Worm (Caenorhabditis elegans) whole organism, L2 larva: Measurements from ENCODE around the gene lips-8.

Source experiments
- ama-1 ChIP-seq: fragments of 150-350 bp; optimal IDR thresholded peaks from 2 replicates; lab custom pipeline; 2018; ENCODE audit warnings: inconsistent platforms
- ceh-82 ChIP-seq: fragments of 150-350 bp; optimal IDR thresholded peaks from 2 replicates; lab custom pipeline; 2014; ENCODE audit warnings: missing biosample characterization, missing genetic modification characterization

DNA sequence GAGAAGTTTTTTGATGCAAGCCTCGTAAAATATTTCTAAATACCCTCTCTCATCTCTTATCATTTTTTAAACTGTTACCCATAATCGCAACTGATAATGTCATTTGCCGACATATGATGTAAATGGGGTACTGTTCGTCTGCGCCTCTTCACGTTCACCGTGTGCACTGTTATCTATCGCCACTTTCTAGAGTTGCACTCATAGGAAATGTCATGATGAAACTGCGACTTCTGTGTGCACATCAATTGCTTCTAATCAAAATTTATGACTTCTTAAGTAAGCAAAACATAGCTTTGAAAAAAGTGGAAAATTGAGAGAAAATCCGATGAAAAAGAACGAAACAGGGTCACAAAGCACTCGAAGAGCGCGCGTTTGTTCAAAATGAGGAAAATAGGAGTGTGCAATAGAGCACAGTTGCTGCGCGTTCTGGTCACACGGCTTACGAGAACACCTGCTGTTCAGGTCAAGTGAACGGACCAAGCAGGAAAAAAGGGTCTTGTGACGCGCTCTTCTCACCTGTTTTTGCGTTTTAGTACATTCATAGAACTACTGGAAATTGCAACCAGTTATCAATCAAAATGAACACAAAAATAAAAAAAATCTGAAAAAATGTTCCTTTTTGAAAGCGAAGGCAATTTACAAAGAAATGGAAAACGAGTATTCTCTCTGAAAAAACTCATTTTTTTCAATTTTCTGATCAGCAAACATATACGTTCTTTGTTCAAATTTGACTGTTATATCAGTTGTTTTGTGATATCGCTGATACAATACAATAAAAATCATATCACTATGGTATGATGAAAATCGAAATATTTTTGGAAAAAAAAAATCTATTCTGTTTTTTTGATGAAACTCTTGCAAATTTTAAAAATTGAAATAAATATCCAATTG is 48.4 kb downstream of the lips-8 start:
- TF ChIP-seq ceh-82 (tag; lab: Kevin White, UChicago) (no peak), ama-1 (lab: Kevin White, UChicago) (no peak)
